Worm (Caenorhabditis elegans) whole organism, L1 larva: ENCODE measurements around the gene hil-2.

ENCODE experiments used
- dsc-1 ChIP-seq: sonication (generic microtip); optimal IDR thresholded peaks from 2 replicates; lab custom pipeline; 2016; ENCODE audit warnings: mild to moderate bottlenecking, missing genetic modification characterization, missing compliant biosample characterization
- isw-1 ChIP-seq: fragments of 200-800 bp; sonication (Bioruptor generic); IDR thresholded peaks from 2 replicates; pipeline ENCODE4 v1.3.6; 2022; ENCODE audit warnings: missing genetic modification characterization, missing compliant biosample characterization
- lin-13 ChIP-seq: fragments of 150-350 bp; optimal IDR thresholded peaks from 2 replicates; lab custom pipeline; 2014; ENCODE audit warnings: missing biosample characterization, missing genetic modification reagents, missing genetic modification characterization
- lin-15B ChIP-seq: fragments of 150-350 bp; sonication (generic microtip); optimal IDR thresholded peaks from 3 replicates; lab custom pipeline; 2014; ENCODE audit warnings: missing biosample characterization, missing genetic modification characterization
- lin-35 ChIP-seq, 2 experiments: fragments of 150-350 bp; optimal IDR thresholded peaks; 2 replicates each; lab custom pipeline; 2014; ENCODE audit warnings: missing biosample characterization in 2 of 2, missing genetic modification characterization in 2 of 2, missing genetic modification reagents in 2 of 2
- mdl-1 ChIP-seq, 2 experiments: fragments of 150-350 bp; optimal IDR thresholded peaks; 2 replicates each; lab custom pipeline; 2014 to 2017; ENCODE audit warnings: missing biosample characterization in 2 of 2, missing genetic modification characterization in 2 of 2, inconsistent platforms in 1 of 2
- mep-1 ChIP-seq: fragments of 150-350 bp; optimal IDR thresholded peaks from 2 replicates; lab custom pipeline; 2014; ENCODE audit warnings: missing biosample characterization, missing genetic modification characterization
- nhr-11 ChIP-seq: fragments of 150-350 bp; optimal IDR thresholded peaks from 2 replicates; lab custom pipeline; 2014; ENCODE audit warnings: missing biosample characterization, missing genetic modification characterization
- nhr-76 ChIP-seq: sonication (generic microtip); optimal IDR thresholded peaks from 2 replicates; lab custom pipeline; 2017; ENCODE audit warnings: missing biosample characterization, missing genetic modification characterization
- pqm-1 ChIP-seq: sonication (generic microtip); optimal IDR thresholded peaks from 3 replicates; lab custom pipeline; 2017; ENCODE audit warnings: missing biosample characterization, missing genetic modification characterization
- snpc-4 ChIP-seq: fragments of 150-350 bp; optimal IDR thresholded peaks from 2 replicates; lab custom pipeline; 2014; ENCODE audit warnings: missing biosample characterization, missing genetic modification characterization
- zag-1 ChIP-seq: fragments of 150-350 bp; optimal IDR thresholded peaks from 2 replicates; lab custom pipeline; 2014; ENCODE audit warnings: missing biosample characterization, missing genetic modification characterization

ce11 chrIV:6248486-6248885 lies 45.6 kb upstream of the hil-2 start, which contains the start of gene acox-3:
- TF ChIP-seq lin-35 (GFP tag; optimal IDR thresholded peaks at IDR 0.05; lab: Kevin White, UChicago) (peak in 1 of 2 experiments; percentile 52), dsc-1 (tag; lab: Kevin White, UChicago) (no peak), zag-1 (tag; lab: Kevin White, UChicago) (no peak), nhr-11 (tag; lab: Kevin White, UChicago) (no peak), lin-13 (no peak), nhr-76 (tag; lab: Kevin White, UChicago) (no peak), lin-15B (no peak), mep-1 (tag; lab: Kevin White, UChicago) (no peak), mdl-1 (tag; optimal IDR thresholded peaks at IDR 0.05; lab: Kevin White, UChicago) (no peak), isw-1 (no peak), pqm-1 (tag; lab: Kevin White, UChicago) (no peak), snpc-4 (tag; lab: Kevin White, UChicago) (no peak)
